Worm (Caenorhabditis elegans): ENCODE measurements around the gene tag-322.

- no peak for TF ChIP-seq dpl-1 (GFP tag; optimal IDR thresholded peaks at IDR 0.05)
- no peak for TF ChIP-seq daf-12 (tag; optimal IDR thresholded peaks at IDR 0.05)
- no peak for TF ChIP-seq ama-1 (optimal IDR thresholded peaks at IDR 0.05)
- TF ChIP-seq F44E2.7 (GFP tag; IDR thresholded peaks at IDR 0.05) = no peak
- no peak for TF ChIP-seq zag-1 (tag; optimal IDR thresholded peaks at IDR 0.05)
- TF ChIP-seq nhr-28 (tag; optimal IDR thresholded peaks at IDR 0.05) = peak; percentile 49
- no peak for TF ChIP-seq unc-39 (tag; optimal IDR thresholded peaks at IDR 0.05)
- no peak for TF ChIP-seq ztf-7 (tag; optimal IDR thresholded peaks at IDR 0.05)
- TF ChIP-seq dve-1 (tag; optimal IDR thresholded peaks at IDR 0.05; ENCODE audit: insufficient read depth) = peak; percentile 50
- TF ChIP-seq mdt-29 (GFP tag; IDR thresholded peaks at IDR 0.05) = no peak
- TF ChIP-seq skn-1 (tag; optimal IDR thresholded peaks at IDR 0.05) = no peak
- no peak for TF ChIP-seq nhr-11 (tag; optimal IDR thresholded peaks at IDR 0.05)
Observed at ce11 chrIV:7791821-7792446, 6.6 kb upstream of the tag-322 start, which contains the start of gene C33H5.13.
